Fruit fly (Drosophila melanogaster) ovary, adult (tissue): ENCODE data around the gene Dbp21E2.

ENCODE experiments used
- CG17801 ChIP-seq: fragments of 200-800 bp; optimal IDR thresholded peaks from 2 replicates; lab custom pipeline; 2019; ENCODE audit warnings: missing biosample characterization, mild to moderate bottlenecking, missing genetic modification characterization, moderate library complexity; ENCODE audit not compliant: partially characterized antibody

Dbp21E2 gene

dm6 chr2L:811405-811804 is at the start of gene Dbp21E2:
Gene Dbp21E2, plus strand, starts transcription at chr2L:811584.
- no peak for TF ChIP-seq CG17801 (GFP tag; lab: Kevin White, UChicago)

- TF ChIP-seq CG17801 (GFP tag; lab: Kevin White, UChicago), result no peak
These were observed 38.1 kb upstream of the Dbp21E2 start, which contains the start of gene CG12506 for dm6 chr2L:773247-773646. Gene CG12506, plus strand, starts transcription at chr2L:773547.

DNA sequence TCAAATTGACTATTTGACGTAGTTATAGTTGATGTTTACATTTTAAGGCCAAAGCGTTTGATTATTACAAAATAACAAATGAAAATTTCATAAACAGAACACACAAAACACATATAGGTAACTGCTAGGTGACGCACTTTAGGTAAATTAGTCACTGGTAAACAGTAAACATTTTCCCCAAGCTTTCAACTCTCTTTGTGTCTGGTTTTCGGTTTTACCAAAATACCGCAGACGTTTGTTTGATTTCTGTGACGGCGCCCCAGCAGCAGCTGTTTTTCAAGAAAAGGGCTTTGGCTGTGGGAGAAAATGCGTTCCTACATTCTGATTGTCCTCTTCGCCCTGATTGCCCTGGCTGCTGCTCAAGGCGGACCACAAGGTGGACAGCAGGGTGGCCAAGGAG is 35.1 kb upstream of the Dbp21E2 start, which contains the start of gene CG13946:
Gene CG13946, plus strand, starts transcription at position 301 of the 400 bp plus-strand sequence.
- no peak for TF ChIP-seq CG17801 (GFP tag; lab: Kevin White, UChicago)

dm6 chr2L:779123-779584 is 32.2 kb upstream of the Dbp21E2 start, which contains the start of gene CG13947:
Gene CG13947, plus strand, starts transcription at chr2L:779173.
- TF ChIP-seq CG17801 (GFP tag; lab: Kevin White, UChicago), result no peak

DNA sequence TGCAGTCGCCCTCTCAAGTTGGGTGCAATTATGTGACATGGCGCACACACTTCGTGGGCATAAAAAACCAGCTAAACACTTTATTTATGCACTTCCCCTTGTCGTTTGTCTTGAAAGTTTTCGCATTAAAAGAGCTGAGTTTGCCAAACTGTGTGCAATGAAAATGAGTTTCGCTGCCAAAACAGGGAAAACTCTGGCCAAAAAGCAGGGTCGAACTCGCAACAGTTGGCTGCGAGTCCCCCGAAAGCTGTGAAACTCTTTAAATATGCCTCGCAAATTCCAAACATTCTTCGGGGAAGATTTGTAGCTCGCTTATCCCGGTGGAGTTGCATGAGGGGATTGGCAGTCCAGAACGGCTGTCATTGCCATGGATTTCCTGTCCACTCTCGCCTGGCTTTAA is 31.2 kb upstream of the Dbp21E2 start, which contains the start of gene Gr21a:
Gene Gr21a, plus strand, starts transcription at position 301 of the 400 bp plus-strand sequence.
- no peak for TF ChIP-seq CG17801 (GFP tag; lab: Kevin White, UChicago)

- no peak for TF ChIP-seq CG17801 (GFP tag; lab: Kevin White, UChicago)
These were observed 30.5 kb upstream of the Dbp21E2 start for dm6 chr2L:780851-781250.

- no peak for TF ChIP-seq CG17801 (GFP tag; lab: Kevin White, UChicago)
These were observed 27.3 kb upstream of the Dbp21E2 start, which contains the start of gene CG3544 for dm6 chr2L:784036-784435. Gene CG3544, plus strand, starts transcription at chr2L:784336.

DNA sequence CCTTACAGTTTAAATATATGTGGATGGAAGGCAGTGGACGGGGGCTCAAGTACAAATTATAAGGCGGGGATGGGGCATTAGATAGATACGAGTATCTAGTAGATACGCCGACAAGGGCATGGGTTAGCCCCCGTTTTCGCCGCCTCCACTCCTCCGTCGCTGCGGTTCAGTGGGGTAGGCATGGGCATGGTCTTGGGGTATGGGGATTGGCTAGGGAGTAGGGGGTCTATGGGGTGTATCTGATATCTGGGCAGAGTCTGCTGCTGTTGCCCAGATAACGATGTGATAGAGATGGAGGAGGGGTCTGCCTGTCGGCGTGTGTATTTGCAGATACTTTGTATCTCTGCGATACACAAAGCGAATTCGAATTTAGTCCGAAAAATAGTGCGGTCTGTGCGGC is 21.4 kb upstream of the Dbp21E2 start:
- TF ChIP-seq CG17801 (GFP tag; lab: Kevin White, UChicago), result no peak

DNA sequence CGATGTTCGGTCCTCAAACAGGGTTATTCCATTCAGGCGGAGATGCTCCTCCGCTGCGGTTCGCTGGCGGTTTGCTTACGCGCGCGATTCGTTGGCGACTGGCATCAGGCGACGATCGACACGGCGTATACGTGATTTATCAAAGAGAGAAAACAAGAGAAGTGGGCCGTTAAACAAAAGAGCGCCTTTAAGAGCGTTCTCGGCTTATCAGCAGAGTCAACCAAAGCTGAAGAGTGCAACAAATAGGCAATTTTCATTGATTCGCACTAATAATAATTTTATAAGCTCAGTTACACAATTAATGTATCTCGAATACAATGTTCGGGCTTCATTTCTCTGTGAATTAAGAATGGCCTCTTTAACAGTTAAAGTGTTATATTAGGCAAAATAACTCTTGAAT is 20.7 kb upstream of the Dbp21E2 start, which contains the start of gene Pkg21D:
Gene Pkg21D, minus strand, starts transcription at position 101 of the 400 bp plus-strand sequence.
- TF ChIP-seq CG17801 (GFP tag; lab: Kevin White, UChicago), result no peak

- no peak for TF ChIP-seq CG17801 (GFP tag; lab: Kevin White, UChicago)
These were observed 1.1 kb upstream of the Dbp21E2 start, which contains the start of gene Nnf1b for dm6 chr2L:810277-810676. Gene Nnf1b, plus strand, starts transcription at chr2L:810577.

- TF ChIP-seq CG17801 (GFP tag; lab: Kevin White, UChicago), result no peak
These were observed 4.5 kb downstream of the Dbp21E2 start, which contains the start of the genes Saf6 and Pex12 for dm6 chr2L:815785-816389. Gene Saf6, minus strand, starts transcription at chr2L:815950. Gene Pex12, plus strand, starts transcription at chr2L:815993.

DNA sequence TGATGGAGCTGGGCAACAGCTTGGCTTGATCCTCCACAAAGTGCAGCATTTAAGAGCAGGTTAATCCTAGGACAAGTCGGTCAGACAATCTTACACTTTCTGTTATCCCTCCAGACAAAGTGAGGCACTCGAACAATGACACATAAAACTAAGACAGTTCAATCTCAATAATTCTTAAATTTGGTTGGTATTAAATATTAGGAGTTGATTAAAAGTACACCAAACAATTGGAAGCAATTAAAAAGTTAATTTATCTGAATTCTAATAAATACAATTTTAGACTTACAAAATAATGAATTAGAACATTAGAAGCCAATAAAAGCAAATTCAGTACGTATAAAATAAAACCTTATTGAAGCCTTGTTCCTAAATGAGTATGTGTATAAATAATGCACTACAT is 6.5 kb downstream of the Dbp21E2 start, which contains the start of gene CG15880:
Gene CG15880, minus strand, starts transcription at position 101 of the 400 bp plus-strand sequence.
- no peak for TF ChIP-seq CG17801 (GFP tag; lab: Kevin White, UChicago)

DNA sequence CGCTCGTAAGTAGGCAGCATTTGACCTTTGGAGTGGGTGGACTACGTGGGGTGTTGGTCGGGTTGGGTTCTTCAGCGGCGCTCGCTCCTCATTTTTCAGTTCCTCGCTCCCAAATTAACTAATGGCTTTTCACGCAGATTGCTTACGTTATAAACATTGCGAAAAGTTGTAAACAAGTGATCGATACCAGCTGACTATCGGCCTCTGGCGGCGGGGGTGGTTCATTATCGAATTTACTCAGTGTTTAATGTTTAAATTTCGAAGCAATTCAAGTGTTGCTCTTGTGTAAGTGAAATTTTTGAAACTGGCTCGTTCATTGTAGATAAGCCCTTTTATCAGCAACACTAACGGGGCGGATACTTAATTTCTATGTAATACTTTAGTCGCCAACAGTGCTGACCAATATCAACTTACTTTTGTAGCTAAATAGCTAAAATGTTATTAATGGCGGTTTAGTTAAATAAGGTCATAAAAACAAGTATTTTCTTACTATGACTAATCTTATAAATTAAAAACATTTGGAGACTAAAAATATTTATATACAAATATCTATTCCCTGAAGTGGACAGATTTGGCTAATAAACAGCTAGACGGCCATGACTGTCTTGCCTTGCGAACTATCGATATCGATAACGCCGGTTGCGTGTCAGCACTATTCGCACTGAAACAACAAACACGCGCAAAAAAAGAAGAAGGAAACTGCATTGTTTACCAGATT is 8.1 kb downstream of the Dbp21E2 start, which contains the start of the genes PGAP2 and Clp:
Gene PGAP2, minus strand, starts transcription at position 194 of the 718 bp plus-strand sequence.
Gene Clp, plus strand, starts transcription at position 650 of the 718 bp plus-strand sequence.
- TF ChIP-seq CG17801 (GFP tag; lab: Kevin White, UChicago), result peak; percentile 57

- TF ChIP-seq CG17801 (GFP tag; lab: Kevin White, UChicago), result peak; percentile 57
These were observed 10.0 kb downstream of the Dbp21E2 start, which contains the start of gene CG3662 for dm6 chr2L:821242-821985. Gene CG3662, plus strand, starts transcription at chr2L:821289.
